Worm (Caenorhabditis elegans): ENCODE measurements around the gene T11F9.21.

Gene T11F9.21

DNA sequence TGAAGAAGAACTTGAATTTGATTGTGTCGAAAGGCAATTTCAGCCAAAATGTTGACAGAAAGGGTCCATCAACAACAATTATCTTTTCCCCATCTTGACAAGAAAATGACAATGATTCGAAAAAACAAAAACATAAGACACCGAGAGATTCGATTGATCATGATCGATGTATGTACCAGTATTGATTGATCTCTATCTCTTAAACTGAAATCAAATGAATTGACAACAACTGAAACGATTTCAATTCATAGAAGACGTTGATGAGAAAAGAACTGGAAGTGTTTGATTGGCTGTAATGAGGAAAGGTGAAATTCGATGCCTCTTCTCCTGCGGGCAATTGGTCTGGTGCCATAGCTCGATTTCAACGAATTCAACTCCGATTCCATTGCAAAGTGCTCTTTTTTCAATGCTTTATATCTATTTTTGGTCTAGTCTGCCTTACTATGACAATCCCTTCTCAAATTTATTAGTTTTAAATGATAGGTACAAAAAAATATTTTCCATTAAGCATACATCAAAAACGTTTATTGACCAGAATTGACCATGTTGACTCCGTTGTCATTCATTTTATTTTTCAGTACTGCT, 40.9 kb downstream of the T11F9.21 start:
- TF ChIP-seq let-526 (GFP tag; IDR thresholded peaks at IDR 0.05) (0 out of 2 replicates have a peak, but pooled peaks have one; percentile 53), lin-40 (tag; optimal IDR thresholded peaks at IDR 0.05) (no peak), K11D2.4 (GFP tag; IDR thresholded peaks at IDR 0.05) (0 out of 2 replicates have a peak, but pooled peaks have one; percentile 49), pbrm-1 (GFP tag; IDR thresholded peaks at IDR 0.05) (peak; percentile 0; the same call in 1 of the 2 replicates), ekl-4 (GFP tag; IDR thresholded peaks at IDR 0.05) (peak; percentile 29; the same call in 1 of the 2 replicates), dox-1 (GFP tag; IDR thresholded peaks at IDR 0.05) (no peak), C06A6.2 (GFP tag; conservative IDR thresholded peaks at IDR 0.05) (no peak), ZK185.1 (tag; optimal IDR thresholded peaks at IDR 0.05; ENCODE audit: poor library complexity, severe bottlenecking) (peak; percentile 11), F23B12.7 (tag; optimal IDR thresholded peaks at IDR 0.05; ENCODE audit: insufficient read depth) (no peak), ceh-58 (GFP tag; IDR thresholded peaks at IDR 0.05) (no peak), unc-62 (GFP tag; optimal IDR thresholded peaks at IDR 0.05) (no peak), zfh-2 (GFP tag; conservative IDR thresholded peaks at IDR 0.05) (no peak), Y53G8AR.9 (GFP tag; conservative IDR thresholded peaks at IDR 0.05) (0 out of 2 replicates have a peak, but pooled peaks have one; percentile 14), attf-3 (GFP tag; conservative IDR thresholded peaks at IDR 0.05) (no peak)

DNA sequence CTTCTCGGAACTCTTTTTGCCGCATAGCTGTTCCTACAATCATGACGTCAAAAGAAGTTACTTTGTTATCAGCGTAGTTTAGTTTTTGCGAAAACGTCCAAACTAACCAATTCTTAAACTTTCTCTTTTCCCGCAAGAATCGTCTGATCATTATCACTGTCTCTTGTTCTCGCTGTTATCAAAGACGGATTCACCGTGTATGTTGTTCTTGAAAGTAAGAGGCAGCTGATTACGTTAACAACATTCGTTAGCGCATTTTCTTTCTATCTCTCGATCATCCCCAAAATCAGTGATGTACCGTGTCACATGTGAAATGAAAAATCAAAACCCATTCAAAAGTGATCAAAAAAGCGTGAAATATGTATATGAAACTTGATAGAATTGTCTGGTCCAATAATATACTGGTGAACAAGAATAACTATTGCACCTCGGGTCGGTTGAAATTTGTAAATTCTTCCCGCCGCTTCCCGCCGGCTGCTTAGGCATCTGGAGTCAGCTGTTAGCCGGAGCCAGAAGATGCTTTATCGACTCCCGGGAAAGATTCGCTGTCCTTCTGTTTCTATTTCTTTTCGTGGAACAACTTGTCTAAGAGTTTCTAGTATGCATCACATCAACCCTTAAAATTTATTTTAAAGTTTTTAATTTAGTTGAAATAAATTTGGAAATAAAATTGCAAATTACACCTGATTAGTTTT, 42.1 kb downstream of the T11F9.21 start:
- no peak for TF ChIP-seq B0261.1 (tag; optimal IDR thresholded peaks at IDR 0.05)
- no peak for TF ChIP-seq mxl-1 (tag; optimal IDR thresholded peaks at IDR 0.05)
- no peak for TF ChIP-seq B0035.1 (tag; optimal IDR thresholded peaks at IDR 0.05)
- no peak for TF ChIP-seq nfya-2 (GFP tag; IDR thresholded peaks at IDR 0.05)
- no peak for TF ChIP-seq madf-10 (tag; optimal IDR thresholded peaks at IDR 0.05)
- TF ChIP-seq F10E7.11 (tag; optimal IDR thresholded peaks at IDR 0.05), result no peak
- no peak for TF ChIP-seq snpc-3.4 (tag; optimal IDR thresholded peaks at IDR 0.05)
- TF ChIP-seq let-607 (tag; optimal IDR thresholded peaks at IDR 0.05), result no peak
- no peak for TF ChIP-seq F52B5.7 (tag; optimal IDR thresholded peaks at IDR 0.05)
- TF ChIP-seq rcor-1 (GFP tag; IDR thresholded peaks at IDR 0.05), result peak; percentile 14; the same call in 1 of the 2 replicates
- no peak for TF ChIP-seq snpc-1.3 (tag; optimal IDR thresholded peaks at IDR 0.05; ENCODE audit: insufficient read depth)
- no peak for TF ChIP-seq mes-4 (tag; optimal IDR thresholded peaks at IDR 0.05)
- TF ChIP-seq nfyb-1 (GFP tag; IDR thresholded peaks at IDR 0.05), result no peak
- no peak for TF ChIP-seq ama-1 (optimal IDR thresholded peaks at IDR 0.05)
- peak in 1 of 2 experiments; percentile 4 for TF ChIP-seq ama-1 (GFP tag; optimal IDR thresholded peaks at IDR 0.05)
- TF ChIP-seq dpff-1 (tag; optimal IDR thresholded peaks at IDR 0.05), result no peak
- no peak for TF ChIP-seq cebp-1 (GFP tag; IDR thresholded peaks at IDR 0.05)
- TF ChIP-seq cebp-1 (tag; optimal IDR thresholded peaks at IDR 0.05), result peak; percentile 33
- no peak for TF ChIP-seq pbrm-1 (GFP tag; IDR thresholded peaks at IDR 0.05)
- no peak for TF ChIP-seq lin-54 (GFP tag; optimal IDR thresholded peaks at IDR 0.05)
- no peak for TF ChIP-seq B0336.3 (GFP tag; IDR thresholded peaks at IDR 0.05)
- TF ChIP-seq F22D6.2 (tag; optimal IDR thresholded peaks at IDR 0.05), result no peak
- TF ChIP-seq K11D2.4 (GFP tag; IDR thresholded peaks at IDR 0.05), result no peak
- TF ChIP-seq nhr-90 (tag; optimal IDR thresholded peaks at IDR 0.05), result no peak
- no peak for TF ChIP-seq athp-1 (tag; optimal IDR thresholded peaks at IDR 0.05)
- no peak for TF ChIP-seq ztf-22 (GFP tag; optimal IDR thresholded peaks at IDR 0.05)
- TF ChIP-seq dpl-1 (GFP tag; optimal IDR thresholded peaks at IDR 0.05), result no peak
- no peak for TF ChIP-seq somi-1 (GFP tag; optimal IDR thresholded peaks at IDR 0.05)
- peak in 1 of 3 experiments; percentile 22 for TF ChIP-seq lin-35 (GFP tag; optimal IDR thresholded peaks at IDR 0.05)
- TF ChIP-seq Y53F4B.3 (GFP tag; IDR thresholded peaks at IDR 0.05), result no peak
- TF ChIP-seq tbp1 (GFP tag; optimal IDR thresholded peaks at IDR 0.05), result no peak
- no peak for TF ChIP-seq akir-1 (GFP tag; optimal IDR thresholded peaks at IDR 0.05)
- no peak for TF ChIP-seq tlf-1 (GFP tag; optimal IDR thresholded peaks at IDR 0.05)
- TF ChIP-seq zfh-2 (GFP tag; conservative IDR thresholded peaks at IDR 0.05), result no peak
- TF ChIP-seq D2030.7 (GFP tag; IDR thresholded peaks at IDR 0.05), result no peak
